Worm (Caenorhabditis elegans) whole organism, mixed stage, embryonic: ENCODE results near the gene Y94H6A.7.
"Not testable (repeated sequence)": the region's sequence is repeated elsewhere in the genome, so short reads cannot be mapped to it uniquely, and the experiment has no call there.

Experiments used
- M03D4.4 ChIP-seq: sonication (generic microtip); optimal IDR thresholded peaks from 2 replicates; lab custom pipeline; 2017; ENCODE audit warnings: mild to moderate bottlenecking, missing genetic modification characterization, missing compliant biosample characterization
- bed-3 ChIP-seq: fragments of 200-800 bp; sonication (Bioruptor generic); optimal IDR thresholded peaks from 3 replicates; lab custom pipeline; 2018; ENCODE audit warnings: mild to moderate bottlenecking, missing genetic modification characterization, moderate library complexity, missing compliant biosample characterization
- blmp-1 ChIP-seq: fragments of 150-350 bp; optimal IDR thresholded peaks from 2 replicates; lab custom pipeline; 2014; ENCODE audit warnings: missing biosample characterization, missing genetic modification characterization
- ceh-39 ChIP-seq: fragments of 150-350 bp; optimal IDR thresholded peaks from 2 replicates; lab custom pipeline; 2014; ENCODE audit warnings: missing biosample characterization, missing genetic modification characterization
- ceh-43 ChIP-seq: fragments of 200-800 bp; sonication (Bioruptor generic); optimal IDR thresholded peaks from 2 replicates; lab custom pipeline; 2018; ENCODE audit warnings: mild to moderate bottlenecking, missing genetic modification characterization, moderate library complexity, missing compliant biosample characterization
- ceh-83 ChIP-seq: fragments of 200-800 bp; sonication (Bioruptor generic); optimal IDR thresholded peaks from 2 replicates; lab custom pipeline; 2018; ENCODE audit warnings: mild to moderate bottlenecking, missing genetic modification characterization, missing compliant biosample characterization
- cnd-1 ChIP-seq: fragments of 200-800 bp; sonication (Bioruptor generic); optimal IDR thresholded peaks from 2 replicates; lab custom pipeline; 2018; ENCODE audit warnings: mild to moderate bottlenecking, missing genetic modification characterization, missing compliant biosample characterization
- elt-3 ChIP-seq: fragments of 150-350 bp; optimal IDR thresholded peaks from 2 replicates; lab custom pipeline; 2014; ENCODE audit warnings: missing biosample characterization, missing genetic modification characterization
- flh-1 ChIP-seq: fragments of 200-800 bp; sonication (Bioruptor generic); optimal IDR thresholded peaks from 2 replicates; lab custom pipeline; 2018; ENCODE audit warnings: mild to moderate bottlenecking, missing genetic modification characterization, moderate library complexity, missing compliant biosample characterization
- hlh-1 ChIP-seq: fragments of 150-350 bp; optimal IDR thresholded peaks from 2 replicates; lab custom pipeline; 2014; ENCODE audit warnings: missing biosample characterization, missing genetic modification reagents, missing genetic modification characterization
- lin-13 ChIP-seq: fragments of 150-350 bp; optimal IDR thresholded peaks from 2 replicates; lab custom pipeline; 2014; ENCODE audit warnings: missing biosample characterization, missing genetic modification characterization
- lin-32 ChIP-seq: fragments of 200-800 bp; sonication (Bioruptor generic); optimal IDR thresholded peaks from 2 replicates; lab custom pipeline; 2018; ENCODE audit warnings: mild to moderate bottlenecking, missing genetic modification characterization, missing compliant biosample characterization
- lsy-2 ChIP-seq: fragments of 150-350 bp; optimal IDR thresholded peaks from 2 replicates; lab custom pipeline; 2014; ENCODE audit warnings: missing biosample characterization, missing genetic modification characterization
- mab-5 ChIP-seq: fragments of 150-350 bp; optimal IDR thresholded peaks from 2 replicates; lab custom pipeline; 2014; ENCODE audit warnings: missing biosample characterization, missing genetic modification characterization
- mep-1 ChIP-seq: fragments of 150-350 bp; optimal IDR thresholded peaks from 2 replicates; lab custom pipeline; 2017; ENCODE audit warnings: missing biosample characterization, missing genetic modification reagents, missing genetic modification characterization, inconsistent platforms
- mls-2 ChIP-seq: sonication (generic microtip); optimal IDR thresholded peaks from 2 replicates; lab custom pipeline; 2016; ENCODE audit warnings: mild to moderate bottlenecking, missing genetic modification characterization, moderate library complexity, missing compliant biosample characterization
- nhr-12 ChIP-seq: fragments of 150-350 bp; optimal IDR thresholded peaks from 2 replicates; lab custom pipeline; 2014; ENCODE audit warnings: missing biosample characterization, missing genetic modification characterization
- nhr-2 ChIP-seq: fragments of 150-350 bp; optimal IDR thresholded peaks from 2 replicates; lab custom pipeline; 2014; ENCODE audit warnings: missing biosample characterization, missing genetic modification characterization
- nhr-237 ChIP-seq: fragments of 150-350 bp; optimal IDR thresholded peaks from 2 replicates; lab custom pipeline; 2014; ENCODE audit warnings: missing biosample characterization, missing genetic modification characterization
- nhr-28 ChIP-seq: fragments of 150-350 bp; optimal IDR thresholded peaks from 2 replicates; lab custom pipeline; 2014; ENCODE audit warnings: missing biosample characterization, missing genetic modification characterization
- nhr-76 ChIP-seq: sonication (generic microtip); optimal IDR thresholded peaks from 2 replicates; lab custom pipeline; 2017; ENCODE audit warnings: missing biosample characterization, missing genetic modification characterization
- pha-4 ChIP-seq: fragments of 150-350 bp; optimal IDR thresholded peaks from 2 replicates; lab custom pipeline; 2018; ENCODE audit warnings: missing biosample characterization, missing genetic modification reagents, missing genetic modification characterization
- snpc-4 ChIP-seq: fragments of 150-350 bp; optimal IDR thresholded peaks from 2 replicates; lab custom pipeline; 2014; ENCODE audit warnings: missing biosample characterization, missing genetic modification characterization
- sptf-1 ChIP-seq: sonication (generic microtip); optimal IDR thresholded peaks from 2 replicates; lab custom pipeline; 2017; ENCODE audit warnings: mild to moderate bottlenecking, missing genetic modification characterization, moderate library complexity, missing compliant biosample characterization
- tbx-8 ChIP-seq: fragments of 200-800 bp; sonication (Bioruptor generic); optimal IDR thresholded peaks from 2 replicates; lab custom pipeline; 2018; ENCODE audit warnings: mild to moderate bottlenecking, missing genetic modification characterization, moderate library complexity, missing compliant biosample characterization
- unc-120 ChIP-seq: sonication (generic microtip); optimal IDR thresholded peaks from 2 replicates; lab custom pipeline; 2017; ENCODE audit warnings: missing genetic modification characterization, missing compliant biosample characterization; ENCODE audit not compliant: poor library complexity, severe bottlenecking
- zip-8 ChIP-seq: fragments of 150-350 bp; optimal IDR thresholded peaks from 2 replicates; lab custom pipeline; 2014; ENCODE audit warnings: missing biosample characterization, missing genetic modification characterization
- ztf-11 ChIP-seq: fragments of 150-350 bp; optimal IDR thresholded peaks from 2 replicates; lab custom pipeline; 2014; ENCODE audit warnings: missing biosample characterization, missing genetic modification characterization

Gene Y94H6A.7

ce11 chrIV:2716474-2716873 lies at the start of gene Y94H6A.7:
TSS of gene Y94H6A.7 (minus strand) at chrIV:2716574.
- not testable (repeated sequence) for TF ChIP-seq ceh-83, sptf-1, hlh-1
- TF ChIP-seq, all 35 proteins: peak for 0; not testable (repeated sequence) for 35

DNA sequence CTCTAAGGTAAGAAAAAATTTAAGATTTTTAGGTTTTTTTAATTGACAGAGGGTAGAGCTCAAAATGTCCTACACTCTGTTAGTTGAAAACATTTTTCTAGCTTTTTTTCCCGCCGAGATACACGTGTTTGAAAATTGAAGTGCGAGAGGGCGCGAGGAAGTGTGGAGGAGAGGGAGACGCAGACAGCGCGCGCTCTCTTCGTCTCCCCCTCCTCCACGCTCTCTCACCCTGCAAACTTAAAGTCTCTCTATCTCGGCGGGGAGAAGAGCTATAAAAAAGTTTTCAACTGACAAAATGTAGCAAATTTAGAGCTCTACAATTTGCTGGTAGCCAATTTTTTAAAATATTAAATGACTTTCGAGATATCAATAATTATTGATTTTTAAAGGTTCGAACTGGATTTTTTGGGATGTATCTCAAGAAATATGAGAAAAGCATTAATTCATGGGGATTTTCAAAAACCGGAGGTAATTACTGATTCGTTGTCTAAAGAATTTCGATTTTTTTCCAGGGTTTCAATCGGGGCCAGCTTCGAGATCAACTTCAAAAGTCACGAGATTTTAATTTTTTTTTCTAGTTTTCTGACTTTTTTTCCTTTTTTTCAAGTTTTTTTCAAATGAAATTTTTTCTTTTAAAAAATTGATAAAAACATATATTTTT lies 48.8 kb upstream of the Y94H6A.7 start:
- TF ChIP-seq sptf-1 (peak; percentile 12), lin-13 (tag; lab: Kevin White, UChicago) (no peak)

DNA sequence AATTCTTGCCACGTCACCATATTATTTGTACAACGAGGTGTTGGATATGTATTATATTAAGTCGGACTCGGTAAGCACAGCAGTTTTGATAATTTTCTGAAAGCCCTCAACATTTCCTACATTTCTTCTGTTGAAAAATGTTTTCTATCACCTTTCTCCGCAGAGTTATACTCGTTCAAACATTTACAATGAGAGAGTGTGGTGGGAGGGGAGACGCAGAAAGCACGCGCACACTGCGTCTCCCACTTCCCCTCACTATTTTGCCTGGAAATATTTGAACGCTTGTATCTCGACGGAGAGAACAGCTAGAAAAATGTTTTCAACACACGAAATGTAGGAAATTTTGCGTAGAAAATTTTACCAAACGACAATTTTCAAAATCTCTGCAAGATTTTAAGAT lies 47.8 kb upstream of the Y94H6A.7 start:
- TF ChIP-seq blmp-1, result no peak
- no peak for TF ChIP-seq lin-32 (GFP tag; lab: Kevin White, UChicago)
- no peak for TF ChIP-seq sptf-1
- TF ChIP-seq lsy-2 (tag; lab: Kevin White, UChicago), result no peak
- no peak for TF ChIP-seq nhr-76 (tag; lab: Kevin White, UChicago)
- TF ChIP-seq nhr-2 (tag; lab: Kevin White, UChicago), result no peak
- no peak for TF ChIP-seq hlh-1
- TF ChIP-seq mep-1, result no peak

ce11 chrIV:2762380-2762779 lies 46.0 kb upstream of the Y94H6A.7 start, which contains the start of gene Y54G2A.77:
TSS of gene Y54G2A.77 (plus strand) at chrIV:2762680.
- TF ChIP-seq tbx-8 (GFP tag; lab: Kevin White, UChicago) (no peak), unc-120 (tag; lab: Kevin White, UChicago) (no peak), mls-2 (tag; lab: Kevin White, UChicago) (no peak), blmp-1 (no peak), pha-4 (tag; lab: Kevin White, UChicago) (no peak), nhr-237 (tag; lab: Kevin White, UChicago) (no peak), lsy-2 (tag; lab: Kevin White, UChicago) (no peak), nhr-12 (tag; lab: Kevin White, UChicago) (no peak)

DNA sequence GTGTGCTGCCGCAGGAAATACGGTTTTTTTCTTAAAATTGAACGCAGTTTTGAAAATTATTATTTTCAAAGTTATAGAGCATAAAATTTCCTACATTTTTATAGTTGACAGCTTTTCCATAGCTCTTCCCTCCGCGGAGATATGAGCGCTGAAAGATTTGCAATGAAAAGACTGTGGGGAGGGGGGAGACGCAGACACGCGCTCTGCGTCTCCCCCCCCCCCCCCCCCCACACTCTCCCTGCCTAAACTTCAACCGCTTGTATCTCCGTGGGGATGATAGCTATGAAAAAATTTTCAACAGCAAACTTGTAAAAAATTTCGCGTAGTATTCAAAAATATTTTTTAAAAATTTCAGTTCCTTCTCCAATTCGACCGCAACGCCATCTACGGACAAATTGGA lies 45.1 kb upstream of the Y94H6A.7 start:
- TF ChIP-seq nhr-237 (tag; lab: Kevin White, UChicago) (no peak), nhr-28 (no peak), flh-1 (GFP tag; lab: Kevin White, UChicago) (no peak), blmp-1 (no peak), ztf-11 (tag; lab: Kevin White, UChicago) (no peak)
- TF ChIP-seq, all 35 proteins: peak for 0

ce11 chrIV:2759163-2759562 lies 42.8 kb upstream of the Y94H6A.7 start, which contains the start of gene Y54G2A.38:
TSS of gene Y54G2A.38 (plus strand) at chrIV:2759463.
- TF ChIP-seq sptf-1 (no peak), nhr-76 (tag; lab: Kevin White, UChicago) (no peak), nhr-2 (tag; lab: Kevin White, UChicago) (no peak), ceh-83 (no peak), elt-3 (no peak), bed-3 (GFP tag; lab: Kevin White, UChicago) (no peak), lin-32 (GFP tag; lab: Kevin White, UChicago) (no peak), zip-8 (tag; lab: Kevin White, UChicago) (no peak), ceh-43 (GFP tag; lab: Kevin White, UChicago) (no peak), snpc-4 (tag; lab: Kevin White, UChicago) (no peak), nhr-12 (tag; lab: Kevin White, UChicago) (no peak), ceh-39 (no peak), mls-2 (tag; lab: Kevin White, UChicago) (no peak)

DNA sequence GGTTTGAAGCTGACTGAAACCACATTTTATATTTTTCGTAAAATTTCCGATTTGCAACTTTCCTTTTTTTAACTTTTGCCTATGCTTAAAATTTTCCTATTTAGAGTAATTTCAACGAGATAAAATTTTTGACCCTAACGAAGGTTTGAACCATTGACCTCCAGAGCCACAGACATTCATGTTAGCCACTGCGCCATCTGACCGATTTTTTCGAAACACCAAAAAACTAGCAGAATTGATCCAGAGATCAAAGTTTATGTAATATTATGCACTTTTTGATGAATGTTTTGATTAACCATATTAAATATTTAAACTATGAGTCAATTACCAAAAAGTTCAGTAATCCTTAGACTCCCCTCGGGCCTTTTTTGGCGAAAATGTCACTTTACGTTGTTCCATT lies 41.7 kb upstream of the Y94H6A.7 start:
- no peak for TF ChIP-seq mep-1
- TF ChIP-seq M03D4.4 (tag; lab: Kevin White, UChicago), result no peak
- no peak for TF ChIP-seq ceh-43 (GFP tag; lab: Kevin White, UChicago)
- TF ChIP-seq blmp-1, result no peak
- no peak for TF ChIP-seq tbx-8 (GFP tag; lab: Kevin White, UChicago)
- TF ChIP-seq mab-5 (tag; lab: Kevin White, UChicago), result no peak
- no peak for TF ChIP-seq cnd-1 (tag; lab: Kevin White, UChicago)
- TF ChIP-seq lin-13 (tag; lab: Kevin White, UChicago), result no peak
- TF ChIP-seq nhr-28, result no peak
- no peak for TF ChIP-seq zip-8 (tag; lab: Kevin White, UChicago)
- no peak for TF ChIP-seq ceh-83
